Fruit fly (Drosophila melanogaster) whole organism, embryonic: ENCODE measurements around the gene Argp.
A peak's percentile ranks its signal among the peaks of the same experiment; 100 is the strongest.

ENCODE experiments used
- BtbVII ChIP-seq: fragments of 200-800 bp; sonication (Bioruptor generic); optimal IDR thresholded peaks from 3 replicates; lab custom pipeline; 2017; ENCODE audit warnings: missing biosample characterization, mild to moderate bottlenecking, missing genetic modification characterization
- CG1024 ChIP-seq: fragments of 200-800 bp; sonication (Bioruptor generic); IDR thresholded peaks from 2 replicates; pipeline ENCODE4 v1.3.6; 2022; ENCODE audit warnings: missing biosample characterization, missing genetic modification characterization
- CG10321 ChIP-seq: fragments of 200-800 bp; sonication (Bioruptor generic); IDR thresholded peaks from 2 replicates; pipeline ENCODE4 v1.3.6; 2022; ENCODE audit warnings: missing biosample characterization, missing genetic modification characterization
- CG11696 ChIP-seq: fragments of 200-800 bp; sonication (Bioruptor generic); IDR thresholded peaks from 2 replicates; pipeline ENCODE4 v1.3.6; 2022; ENCODE audit warnings: missing biosample characterization, missing genetic modification characterization
- CG12236 ChIP-seq: fragments of 200-800 bp; sonication (Bioruptor generic); optimal IDR thresholded peaks from 2 replicates; lab custom pipeline; 2016; ENCODE audit warnings: missing biosample characterization, missing genetic modification characterization
- CG12391 ChIP-seq: fragments of 200-800 bp; sonication (Bioruptor generic); optimal IDR thresholded peaks from 3 replicates; lab custom pipeline; 2018; ENCODE audit warnings: missing biosample characterization, mild to moderate bottlenecking, missing genetic modification characterization, moderate library complexity
- CG13123 ChIP-seq: fragments of 200-800 bp; sonication (Bioruptor generic); optimal IDR thresholded peaks from 2 replicates; lab custom pipeline; 2016; ENCODE audit warnings: missing biosample characterization, missing genetic modification characterization
- CG13775 ChIP-seq: fragments of 200-800 bp; sonication (Bioruptor generic); optimal IDR thresholded peaks from 3 replicates; lab custom pipeline; 2017; ENCODE audit warnings: missing biosample characterization, mild to moderate bottlenecking, missing genetic modification characterization
- CG16813 ChIP-seq: fragments of 200-800 bp; sonication (Bioruptor generic); IDR thresholded peaks from 3 replicates; pipeline ENCODE4 v1.3.6; 2022; ENCODE audit warnings: missing biosample characterization, missing genetic modification characterization; ENCODE audit not compliant: partially characterized antibody
- CG17802 ChIP-seq: fragments of 200-800 bp; sonication (Bioruptor generic); optimal IDR thresholded peaks from 2 replicates; lab custom pipeline; 2018; ENCODE audit warnings: missing biosample characterization, mild to moderate bottlenecking, missing genetic modification characterization, moderate library complexity
- CG1792 ChIP-seq: fragments of 200-800 bp; sonication (Bioruptor generic); optimal IDR thresholded peaks from 2 replicates; lab custom pipeline; 2016; ENCODE audit warnings: missing biosample characterization, missing genetic modification characterization
- CG2889 ChIP-seq: fragments of 200-800 bp; sonication (Bioruptor generic); IDR thresholded peaks from 3 replicates; pipeline ENCODE4 v1.3.6; 2022; ENCODE audit warnings: missing biosample characterization, missing genetic modification characterization
- CG31224 ChIP-seq: fragments of 200-800 bp; sonication (Bioruptor generic); IDR thresholded peaks from 2 replicates; pipeline ENCODE4 v1.3.6; 2022; ENCODE audit warnings: missing biosample characterization, missing genetic modification characterization
- CG33557 ChIP-seq: fragments of 200-800 bp; sonication (Bioruptor generic); optimal IDR thresholded peaks from 2 replicates; lab custom pipeline; 2019; ENCODE audit warnings: missing biosample characterization, mild to moderate bottlenecking, missing genetic modification characterization, moderate library complexity
- CG4328 ChIP-seq: fragments of 200-800 bp; sonication (Bioruptor generic); optimal IDR thresholded peaks from 3 replicates; lab custom pipeline; 2017; ENCODE audit warnings: missing biosample characterization, missing genetic modification reagents, missing genetic modification characterization
- CG6813 ChIP-seq: fragments of 200-800 bp; sonication (Bioruptor generic); optimal IDR thresholded peaks from 2 replicates; lab custom pipeline; 2017; ENCODE audit warnings: missing biosample characterization, missing genetic modification characterization, mild to moderate bottlenecking, moderate library complexity, missing genetic modification reagents
- CG7928 ChIP-seq: fragments of 200-800 bp; sonication (Bioruptor generic); optimal IDR thresholded peaks from 2 replicates; lab custom pipeline; 2017; ENCODE audit warnings: missing biosample characterization, mild to moderate bottlenecking, missing genetic modification characterization
- CG8290 ChIP-seq, 3 experiments: fragments of 200-800 bp; sonication (Bioruptor generic); optimal IDR thresholded peaks; 2 replicates each; lab custom pipeline; 2016 to 2019; ENCODE audit warnings: missing biosample characterization in 3 of 3, missing genetic modification characterization in 3 of 3, mild to moderate bottlenecking in 2 of 3, moderate library complexity in 1 of 3
- CG8478 ChIP-seq: fragments of >200 bp; optimal IDR thresholded peaks from 2 replicates; lab custom pipeline; 2018
- CG8924 ChIP-seq: fragments of 200-800 bp; optimal IDR thresholded peaks from 3 replicates; lab custom pipeline; 2019; ENCODE audit warnings: missing biosample characterization, mild to moderate bottlenecking, missing genetic modification characterization, moderate library complexity
- CG9215 ChIP-seq: fragments of 200-800 bp; sonication (Bioruptor generic); IDR thresholded peaks from 2 replicates; pipeline ENCODE4 v1.3.6; 2022; ENCODE audit warnings: missing biosample characterization, missing genetic modification characterization
- CHES-1-like ChIP-seq: fragments of 200-800 bp; sonication (Bioruptor generic); optimal IDR thresholded peaks from 2 replicates; lab custom pipeline; 2016; ENCODE audit warnings: missing biosample characterization, missing genetic modification characterization
- Chrac-16 ChIP-seq: fragments of 200-800 bp; sonication (Bioruptor generic); optimal IDR thresholded peaks from 3 replicates; lab custom pipeline; 2016; ENCODE audit warnings: missing biosample characterization, missing genetic modification characterization
- D19A ChIP-seq: fragments of 200-800 bp; optimal IDR thresholded peaks from 3 replicates; lab custom pipeline; 2019; ENCODE audit warnings: missing biosample characterization, mild to moderate bottlenecking, missing genetic modification characterization, moderate library complexity
- D19B ChIP-seq: fragments of 200-800 bp; sonication (Bioruptor generic); optimal IDR thresholded peaks from 2 replicates; lab custom pipeline; 2017; ENCODE audit warnings: missing biosample characterization, mild to moderate bottlenecking, missing genetic modification characterization
- Ets97D ChIP-seq: fragments of 200-800 bp; sonication (Bioruptor generic); optimal IDR thresholded peaks from 3 replicates; lab custom pipeline; 2016; ENCODE audit warnings: missing biosample characterization, missing genetic modification characterization
- H15 ChIP-seq: fragments of 200-800 bp; sonication (Bioruptor generic); IDR thresholded peaks from 3 replicates; pipeline ENCODE4 v1.3.6; 2022; ENCODE audit warnings: missing biosample characterization, missing genetic modification characterization
- Hmx ChIP-seq: fragments of 200-800 bp; sonication (Bioruptor generic); optimal IDR thresholded peaks from 2 replicates; lab custom pipeline; 2016; ENCODE audit warnings: missing biosample characterization, missing genetic modification characterization
- Hsf ChIP-seq: fragments of 200-800 bp; sonication (Bioruptor generic); optimal IDR thresholded peaks from 3 replicates; lab custom pipeline; 2016; ENCODE audit warnings: missing biosample characterization, missing genetic modification characterization
- MBD-R2 ChIP-seq: fragments of 200-800 bp; sonication (Bioruptor generic); IDR thresholded peaks from 2 replicates; pipeline ENCODE4 v1.3.6; 2022; ENCODE audit warnings: missing biosample characterization, missing genetic modification characterization
- NC2β ChIP-seq: fragments of 200-800 bp; sonication (Bioruptor generic); optimal IDR thresholded peaks from 2 replicates; lab custom pipeline; 2016; ENCODE audit warnings: missing biosample characterization, missing genetic modification characterization
- Side ChIP-seq: fragments of 200-800 bp; sonication (Bioruptor generic); optimal IDR thresholded peaks from 2 replicates; lab custom pipeline; 2016; ENCODE audit warnings: missing biosample characterization, missing genetic modification characterization
- Sox102F ChIP-seq: fragments of 200-800 bp; sonication (Bioruptor generic); optimal IDR thresholded peaks from 2 replicates; lab custom pipeline; 2018; ENCODE audit warnings: missing biosample characterization, mild to moderate bottlenecking, missing genetic modification characterization, moderate library complexity
- Usf ChIP-seq: fragments of 200-800 bp; sonication (Bioruptor generic); optimal IDR thresholded peaks from 2 replicates; lab custom pipeline; 2017; ENCODE audit warnings: missing genotype, missing biosample characterization, missing genetic modification characterization
- ac ChIP-seq: fragments of 200-800 bp; sonication (Bioruptor generic); optimal IDR thresholded peaks from 3 replicates; lab custom pipeline; 2017; ENCODE audit warnings: missing biosample characterization, mild to moderate bottlenecking, missing genetic modification characterization
- al ChIP-seq: fragments of 200-800 bp; sonication (Bioruptor generic); IDR thresholded peaks from 2 replicates; pipeline ENCODE4 v1.3.6; 2022; ENCODE audit warnings: missing biosample characterization, missing genetic modification characterization
- corto ChIP-seq: fragments of 200-800 bp; sonication (Bioruptor generic); optimal IDR thresholded peaks from 2 replicates; lab custom pipeline; 2016; ENCODE audit warnings: missing biosample characterization, mild to moderate bottlenecking, missing genetic modification characterization, moderate library complexity
- croc ChIP-seq: fragments of 200-800 bp; sonication (Bioruptor generic); conservative IDR thresholded peaks from 3 replicates; pipeline ENCODE4 v1.3.6; 2022; ENCODE audit warnings: missing biosample characterization, missing genetic modification characterization
- da ChIP-seq: fragments of 200-800 bp; sonication (Bioruptor generic); optimal IDR thresholded peaks from 2 replicates; lab custom pipeline; 2016; ENCODE audit warnings: missing biosample characterization, missing genetic modification characterization
- dati ChIP-seq: fragments of 200-800 bp; sonication (Bioruptor generic); IDR thresholded peaks from 2 replicates; pipeline ENCODE4 v1.3.6; 2022; ENCODE audit warnings: missing biosample characterization, missing genetic modification characterization
- disco-r ChIP-seq: fragments of 200-800 bp; sonication (Bioruptor generic); optimal IDR thresholded peaks from 2 replicates; lab custom pipeline; 2016; ENCODE audit warnings: missing biosample characterization, missing genetic modification characterization
- emc ChIP-seq: fragments of 200-800 bp; sonication (Bioruptor generic); optimal IDR thresholded peaks from 2 replicates; lab custom pipeline; 2016; ENCODE audit warnings: missing biosample characterization, missing genetic modification characterization
- ems ChIP-seq: fragments of 200-800 bp; sonication (Bioruptor generic); optimal IDR thresholded peaks from 3 replicates; lab custom pipeline; 2016; ENCODE audit warnings: missing biosample characterization, missing genetic modification characterization
- esg ChIP-seq: fragments of 200-800 bp; sonication (Bioruptor generic); conservative IDR thresholded peaks from 2 replicates; pipeline ENCODE4 v1.3.6; 2022; ENCODE audit warnings: missing biosample characterization, missing genetic modification characterization
- fd96Cb ChIP-seq: fragments of 200-800 bp; sonication (Bioruptor generic); optimal IDR thresholded peaks from 2 replicates; lab custom pipeline; 2018; ENCODE audit warnings: missing biosample characterization, mild to moderate bottlenecking, missing genetic modification characterization, moderate library complexity
- fru ChIP-seq: fragments of >200 bp; optimal IDR thresholded peaks from 2 replicates; lab custom pipeline; 2017
- gcm ChIP-seq: fragments of 200-800 bp; sonication (Bioruptor generic); optimal IDR thresholded peaks from 2 replicates; lab custom pipeline; 2019; ENCODE audit warnings: missing biosample characterization, mild to moderate bottlenecking, missing genetic modification characterization, moderate library complexity
- insv ChIP-seq, 2 experiments: fragments of 200-800 bp; sonication (Bioruptor generic); optimal IDR thresholded peaks; 3 replicates each; lab custom pipeline; 2016 to 2018; ENCODE audit warnings: missing biosample characterization in 2 of 2, missing genetic modification characterization in 2 of 2
- oc ChIP-seq: fragments of 200-800 bp; sonication (Bioruptor generic); optimal IDR thresholded peaks from 2 replicates; lab custom pipeline; 2018; ENCODE audit warnings: missing biosample characterization, mild to moderate bottlenecking, missing genetic modification characterization, moderate library complexity
- ranshi ChIP-seq: fragments of 200-800 bp; sonication (Bioruptor generic); IDR thresholded peaks from 2 replicates; pipeline ENCODE4 v1.3.6; 2022; ENCODE audit warnings: missing biosample characterization, missing genetic modification characterization
- tap ChIP-seq: fragments of 200-800 bp; optimal IDR thresholded peaks from 3 replicates; lab custom pipeline; 2019; ENCODE audit warnings: missing biosample characterization, mild to moderate bottlenecking, missing genetic modification characterization, moderate library complexity
- zen2 ChIP-seq: fragments of 200-800 bp; sonication (Bioruptor generic); IDR thresholded peaks from 3 replicates; pipeline ENCODE4 v1.3.6; 2022; ENCODE audit warnings: missing biosample characterization, missing genetic modification characterization; ENCODE audit not compliant: partially characterized antibody
- zfh2 ChIP-seq: fragments of 200-800 bp; sonication (Bioruptor generic); optimal IDR thresholded peaks from 2 replicates; lab custom pipeline; 2016; ENCODE audit warnings: missing biosample characterization, missing genetic modification characterization

Gene Argp

dm6 chr3R:13713541-13713940, 3.8 kb upstream of the Argp start (continued):
- TF ChIP-seq zen2 (GFP tag; lab: Robert Waterston, UW) (no peak), CG10321 (GFP tag; lab: Robert Waterston, UW) (no peak), fru (lab: Kevin White, UChicago) (no peak), esg (GFP tag; lab: Robert Waterston, UW) (no peak), corto (GFP tag; lab: Kevin White, UChicago) (no peak), CG1792 (GFP tag; lab: Kevin White, UChicago) (no peak), CHES-1-like (GFP tag; lab: Kevin White, UChicago) (no peak), emc (no peak), CG2889 (GFP tag; lab: Robert Waterston, UW) (no peak), CG9215 (GFP tag; lab: Robert Waterston, UW) (peak; percentile 6; the same call in 1 of the 2 replicates), H15 (GFP tag; lab: Robert Waterston, UW) (no peak), croc (no peak), ems (GFP tag; lab: Kevin White, UChicago) (no peak), Usf (GFP tag; lab: Kevin White, UChicago) (no peak), zfh2 (no peak), CG11696 (no peak), ac (GFP tag; lab: Kevin White, UChicago) (no peak), CG8478 (lab: Kevin White, UChicago) (no peak), CG1024 (no peak), D19B (GFP tag; lab: Kevin White, UChicago) (no peak), CG6813 (GFP tag; lab: Kevin White, UChicago) (no peak), MBD-R2 (GFP tag; lab: Robert Waterston, UW) (no peak), CG17802 (no peak), Ets97D (GFP tag; lab: Kevin White, UChicago) (no peak), CG13775 (GFP tag; lab: Kevin White, UChicago) (peak; percentile 20), da (GFP tag; lab: Kevin White, UChicago) (no peak), CG13123 (GFP tag; lab: Kevin White, UChicago) (no peak), CG31224 (GFP tag; lab: Robert Waterston, UW) (no peak), al (no peak), oc (tag; lab: Kevin White, UChicago) (peak; percentile 0), ranshi (GFP tag; lab: Robert Waterston, UW) (no peak), CG7928 (GFP tag; lab: Kevin White, UChicago) (no peak), CG8290 (GFP tag; optimal IDR thresholded peaks at IDR 0.05; lab: Kevin White, UChicago) (no peak), CG8290 (tag; optimal IDR thresholded peaks at IDR 0.05; lab: Kevin White, UChicago) (no peak), D19A (tag; lab: Kevin White, UChicago) (peak; percentile 55), Sox102F (GFP tag; lab: Kevin White, UChicago) (peak; percentile 52), CG16813 (GFP tag; lab: Robert Waterston, UW) (no peak), Hmx (GFP tag; lab: Kevin White, UChicago) (no peak), fd96Cb (tag; lab: Kevin White, UChicago) (peak; percentile 41), gcm (peak; percentile 20), CG4328 (GFP tag; lab: Kevin White, UChicago) (no peak), disco-r (no peak), CG8924 (tag; lab: Kevin White, UChicago) (peak; percentile 42), tap (tag; lab: Kevin White, UChicago) (peak; percentile 25), NC2β (GFP tag; lab: Kevin White, UChicago) (no peak), Hsf (GFP tag; lab: Kevin White, UChicago) (no peak), BtbVII (GFP tag; lab: Kevin White, UChicago) (peak; percentile 21), insv (GFP tag; optimal IDR thresholded peaks at IDR 0.05; lab: Kevin White, UChicago) (no peak), CG12391 (tag; lab: Kevin White, UChicago) (peak; percentile 53), CG33557 (GFP tag; lab: Kevin White, UChicago) (peak; percentile 33), Side (no peak), CG12236 (GFP tag; lab: Kevin White, UChicago) (no peak), Chrac-16 (GFP tag; lab: Kevin White, UChicago) (peak; percentile 2), dati (GFP tag; lab: Robert Waterston, UW) (no peak)
